Fruit fly (Drosophila melanogaster): ENCODE results near the gene betaggt-I.

betaggt-I gene

DNA sequence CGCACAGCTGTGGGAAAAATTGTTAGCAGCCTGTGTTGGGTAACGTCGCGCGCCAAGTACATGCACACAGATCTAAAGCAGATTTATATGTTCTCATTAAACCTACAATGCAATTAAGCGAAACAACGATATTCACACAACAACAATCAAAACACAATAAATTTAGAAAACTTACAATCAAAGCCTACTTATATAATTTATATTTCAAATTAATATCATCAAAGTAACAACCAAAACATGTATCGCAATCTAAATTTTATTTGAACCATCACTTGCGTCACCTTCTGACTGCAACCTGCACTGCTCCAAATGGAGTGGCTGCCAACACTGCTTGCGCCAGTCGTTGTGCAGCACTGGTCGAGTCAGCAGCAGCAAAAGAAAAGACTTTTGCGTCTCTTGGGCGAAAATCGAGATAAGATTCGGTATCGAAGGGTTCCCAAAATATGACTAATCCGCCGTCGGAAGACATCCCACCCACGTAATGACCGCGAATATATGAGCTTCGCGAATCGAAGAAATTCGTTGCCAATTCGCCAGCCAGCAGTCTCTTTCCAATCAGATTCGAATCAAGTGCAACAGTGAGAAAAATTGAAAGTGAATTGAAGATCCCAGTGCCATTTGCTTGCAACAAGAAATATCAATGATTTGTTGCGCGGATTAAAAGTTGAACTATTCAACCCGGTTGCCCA is 36.0 kb downstream of the betaggt-I start, which contains the start of the genes CG8892 and CG34126 (continued):
- TF ChIP-seq CG15479 (GFP tag; optimal IDR thresholded peaks at IDR 0.05) (peak; percentile 75), Ets65A (GFP tag) (peak; percentile 100), CG2889 (GFP tag; IDR thresholded peaks at IDR 0.05) (peak; percentile 95), repo (GFP tag; optimal IDR thresholded peaks at IDR 0.05) (peak; percentile 91), CG30431 (GFP tag; optimal IDR thresholded peaks at IDR 0.05) (peak; percentile 98), corto (GFP tag; optimal IDR thresholded peaks at IDR 0.05) (peak; percentile 95), CG11456 (GFP tag; IDR thresholded peaks at IDR 0.05) (peak; percentile 97), onecut (GFP tag; IDR thresholded peaks at IDR 0.05) (peak; percentile 87), CG17912 (GFP tag; optimal IDR thresholded peaks at IDR 0.05) (peak; percentile 82), fru (optimal IDR thresholded peaks at IDR 0.05) (no peak), CG8388 (GFP tag; optimal IDR thresholded peaks at IDR 0.05) (peak; percentile 93), insv (GFP tag; optimal IDR thresholded peaks at IDR 0.05) (peak in 1 of 2 experiments; percentile 91), CG8944 (GFP tag; optimal IDR thresholded peaks at IDR 0.05) (peak; percentile 96), Dad (GFP tag; optimal IDR thresholded peaks at IDR 0.05) (peak; percentile 96), vnd (GFP tag; IDR thresholded peaks at IDR 0.05; ENCODE audit: partially characterized antibody) (no peak), CG14014 (GFP tag; IDR thresholded peaks at IDR 0.05) (peak; percentile 95), CG8765 (GFP tag; IDR thresholded peaks at IDR 0.05) (peak; percentile 94), emc (GFP tag; optimal IDR thresholded peaks at IDR 0.05) (peak; percentile 93), pzg (GFP tag; optimal IDR thresholded peaks at IDR 0.05) (peak; percentile 84), CG7928 (GFP tag; optimal IDR thresholded peaks at IDR 0.05) (peak; percentile 77), zfh2 (GFP tag; optimal IDR thresholded peaks at IDR 0.05) (peak; percentile 98), CG33213 (GFP tag; optimal IDR thresholded peaks at IDR 0.05) (peak; percentile 87), CG4707 (GFP tag; optimal IDR thresholded peaks at IDR 0.05) (peak; percentile 80), cas (GFP tag; IDR thresholded peaks at IDR 0.05) (peak; percentile 90), CG2120 (GFP tag; optimal IDR thresholded peaks at IDR 0.05) (peak; percentile 99), Hr51 (GFP tag; optimal IDR thresholded peaks at IDR 0.05) (peak; percentile 95 to 98), CG16779 (GFP tag; IDR thresholded peaks at IDR 0.05) (peak; percentile 85), sna (GFP tag; IDR thresholded peaks at IDR 0.05; ENCODE audit: partially characterized antibody) (no peak), oc (tag; optimal IDR thresholded peaks at IDR 0.05) (peak; percentile 89), ci (GFP tag; IDR thresholded peaks at IDR 0.05) (peak; percentile 89), tll (GFP tag; optimal IDR thresholded peaks at IDR 0.05) (peak; percentile 67 to 95), HmgZ (tag; optimal IDR thresholded peaks at IDR 0.05) (peak; percentile 98), CG3847 (GFP tag; IDR thresholded peaks at IDR 0.05) (peak; percentile 99), CG18262 (tag; optimal IDR thresholded peaks at IDR 0.05) (peak; percentile 97), ewg (GFP tag; optimal IDR thresholded peaks at IDR 0.05) (peak; percentile 95), CG13287 (GFP tag; IDR thresholded peaks at IDR 0.05; ENCODE audit: partially characterized antibody) (peak; percentile 30; the same call in 1 of the 2 replicates), pita (GFP tag; optimal IDR thresholded peaks at IDR 0.05) (no peak), CG9609 (GFP tag; optimal IDR thresholded peaks at IDR 0.05) (peak; percentile 97), crc (GFP tag; optimal IDR thresholded peaks at IDR 0.05) (peak; percentile 85), sisA (GFP tag; IDR thresholded peaks at IDR 0.05) (peak; percentile 98), CG10654 (GFP tag; optimal IDR thresholded peaks at IDR 0.05) (peak; percentile 98), so (GFP tag; IDR thresholded peaks at IDR 0.05) (peak; percentile 95), abd-A (tag; optimal IDR thresholded peaks at IDR 0.05) (peak; percentile 89), gfzf (GFP tag; optimal IDR thresholded peaks at IDR 0.05) (peak; percentile 28), CG4854 (GFP tag; optimal IDR thresholded peaks at IDR 0.05) (peak; percentile 95), CG43689 (GFP tag; IDR thresholded peaks at IDR 0.05) (peak; percentile 89), CG14860 (GFP tag; IDR thresholded peaks at IDR 0.05; ENCODE audit: partially characterized antibody) (no peak), CG8478 (optimal IDR thresholded peaks at IDR 0.05) (no peak), jumu (GFP tag; optimal IDR thresholded peaks at IDR 0.05) (peak; percentile 98), CG18599 (GFP tag; optimal IDR thresholded peaks at IDR 0.05) (peak; percentile 98)

All from whole organism, embryonic.